Worm (Caenorhabditis elegans) whole organism, L2 larva: ENCODE data around the gene let-23.

Source experiments
- C34F6.9 ChIP-seq: fragments of 150-350 bp; optimal IDR thresholded peaks from 2 replicates; lab custom pipeline; 2014; ENCODE audit warnings: missing biosample characterization, missing genetic modification characterization
- F13H6.1 ChIP-seq: sonication (generic microtip); optimal IDR thresholded peaks from 2 replicates; lab custom pipeline; 2016; ENCODE audit warnings: missing genetic modification characterization, missing compliant biosample characterization
- R02D3.7 ChIP-seq: fragments of 150-350 bp; optimal IDR thresholded peaks from 2 replicates; lab custom pipeline; 2014; ENCODE audit warnings: missing biosample characterization, missing genetic modification characterization
- aly-2 ChIP-seq: fragments of 150-350 bp; optimal IDR thresholded peaks from 2 replicates; lab custom pipeline; 2014; ENCODE audit warnings: missing biosample characterization, missing genetic modification characterization
- ama-1 ChIP-seq: fragments of 150-350 bp; optimal IDR thresholded peaks from 2 replicates; lab custom pipeline; 2018; ENCODE audit warnings: inconsistent platforms
- blmp-1 ChIP-seq: sonication (generic microtip); optimal IDR thresholded peaks from 2 replicates; lab custom pipeline; 2017; ENCODE audit warnings: missing genetic modification characterization, mild to moderate bottlenecking, missing compliant biosample characterization, antibody characterized with exemption, moderate library complexity; ENCODE audit not compliant: insufficient read depth
- ceh-16 ChIP-seq: fragments of 150-350 bp; optimal IDR thresholded peaks from 2 replicates; lab custom pipeline; 2014; ENCODE audit warnings: missing biosample characterization, missing genetic modification characterization
- ceh-82 ChIP-seq: fragments of 150-350 bp; optimal IDR thresholded peaks from 2 replicates; lab custom pipeline; 2014; ENCODE audit warnings: missing biosample characterization, missing genetic modification characterization
- crh-2 ChIP-seq: sonication (generic microtip); optimal IDR thresholded peaks from 2 replicates; lab custom pipeline; 2017; ENCODE audit warnings: missing biosample characterization, missing genetic modification characterization
- dmd-4 ChIP-seq: sonication (generic microtip); optimal IDR thresholded peaks from 2 replicates; lab custom pipeline; 2017; ENCODE audit warnings: missing biosample characterization, missing genetic modification characterization
- egl-27 ChIP-seq: sonication (generic microtip); optimal IDR thresholded peaks from 3 replicates; lab custom pipeline; 2017; ENCODE audit warnings: missing biosample characterization, missing genetic modification reagents, missing genetic modification characterization
- elt-1 ChIP-seq: fragments of 150-350 bp; optimal IDR thresholded peaks from 2 replicates; lab custom pipeline; 2014; ENCODE audit warnings: missing biosample characterization, missing genetic modification characterization
- elt-3 ChIP-seq: sonication (generic microtip); optimal IDR thresholded peaks from 2 replicates; lab custom pipeline; 2017; ENCODE audit warnings: missing biosample characterization, missing genetic modification characterization
- fos-1 ChIP-seq: fragments of 150-350 bp; optimal IDR thresholded peaks from 2 replicates; lab custom pipeline; 2014; ENCODE audit warnings: missing biosample characterization, missing genetic modification characterization
- gmeb-1 ChIP-seq: fragments of 150-350 bp; optimal IDR thresholded peaks from 2 replicates; lab custom pipeline; 2014; ENCODE audit warnings: missing biosample characterization, missing genetic modification characterization
- lin-11 ChIP-seq: fragments of 150-350 bp; sonication (generic microtip); optimal IDR thresholded peaks from 2 replicates; lab custom pipeline; 2014; ENCODE audit warnings: missing biosample characterization, missing genetic modification characterization, inconsistent platforms, mixed read lengths
- lin-13 ChIP-seq: fragments of 150-350 bp; optimal IDR thresholded peaks from 2 replicates; lab custom pipeline; 2014; ENCODE audit warnings: missing biosample characterization, missing genetic modification reagents, missing genetic modification characterization
- lin-39 ChIP-seq: fragments of 150-350 bp; optimal IDR thresholded peaks from 2 replicates; lab custom pipeline; 2014; ENCODE audit warnings: missing biosample characterization, missing genetic modification reagents, missing genetic modification characterization
- lsy-2 ChIP-seq, 2 experiments: fragments of 150-350 bp in 1 of 2; sonication (generic microtip) in 1 of 2; optimal IDR thresholded peaks; 2 replicates each; lab custom pipeline; 2014 to 2017; ENCODE audit warnings: missing biosample characterization in 2 of 2, missing genetic modification characterization in 2 of 2
- mab-5 ChIP-seq: fragments of 150-350 bp; optimal IDR thresholded peaks from 2 replicates; lab custom pipeline; 2014; ENCODE audit warnings: missing biosample characterization, missing genetic modification characterization
- mbf-1 ChIP-seq: sonication (generic microtip); optimal IDR thresholded peaks from 2 replicates; lab custom pipeline; 2017; ENCODE audit warnings: missing biosample characterization, missing genetic modification characterization
- mdl-1 ChIP-seq, 2 experiments: fragments of 150-350 bp in 1 of 2; sonication (generic microtip) in 1 of 2; optimal IDR thresholded peaks; 2 replicates each; lab custom pipeline; 2017; ENCODE audit warnings: missing biosample characterization in 2 of 2, missing genetic modification characterization in 2 of 2
- nhr-10 ChIP-seq: sonication (generic microtip); optimal IDR thresholded peaks from 2 replicates; lab custom pipeline; 2017; ENCODE audit warnings: missing biosample characterization, missing genetic modification characterization
- nhr-12 ChIP-seq: fragments of 150-350 bp; optimal IDR thresholded peaks from 2 replicates; lab custom pipeline; 2014; ENCODE audit warnings: missing biosample characterization, missing genetic modification characterization
- nhr-237 ChIP-seq: fragments of 150-350 bp; optimal IDR thresholded peaks from 2 replicates; lab custom pipeline; 2014; ENCODE audit warnings: missing biosample characterization, missing genetic modification characterization
- nhr-25 ChIP-seq: fragments of 150-350 bp; sonication (generic microtip); optimal IDR thresholded peaks from 3 replicates; lab custom pipeline; 2014; ENCODE audit warnings: missing biosample characterization, missing genetic modification characterization
- nhr-6 ChIP-seq: fragments of 150-350 bp; optimal IDR thresholded peaks from 2 replicates; lab custom pipeline; 2014; ENCODE audit warnings: missing biosample characterization, missing genetic modification characterization
- nhr-77 ChIP-seq: fragments of 150-350 bp; optimal IDR thresholded peaks from 2 replicates; lab custom pipeline; 2014; ENCODE audit warnings: missing biosample characterization, missing genetic modification characterization
- peb-1 ChIP-seq: fragments of 150-350 bp; optimal IDR thresholded peaks from 2 replicates; lab custom pipeline; 2014; ENCODE audit warnings: missing biosample characterization, missing genetic modification characterization
- sma-3 ChIP-seq: sonication (generic microtip); optimal IDR thresholded peaks from 2 replicates; lab custom pipeline; 2016; ENCODE audit warnings: missing genetic modification reagents, missing genetic modification characterization, missing compliant biosample characterization
- sma-9 ChIP-seq, 2 experiments: fragments of 150-350 bp in 1 of 2; sonication (generic microtip) in 1 of 2; optimal IDR thresholded peaks; 2 replicates each; lab custom pipeline; 2014 to 2016; ENCODE audit warnings: missing genetic modification characterization in 2 of 2, mild to moderate bottlenecking in 1 of 2, missing biosample characterization in 1 of 2, missing compliant biosample characterization in 1 of 2, missing genetic modification reagents in 1 of 2, moderate library complexity in 1 of 2
- snpc-4 ChIP-seq: fragments of 150-350 bp; optimal IDR thresholded peaks from 2 replicates; lab custom pipeline; 2014; ENCODE audit warnings: missing biosample characterization, missing genetic modification characterization
- unc-55 ChIP-seq: fragments of 150-350 bp; sonication (generic microtip); optimal IDR thresholded peaks from 3 replicates; lab custom pipeline; 2014; ENCODE audit warnings: missing biosample characterization, missing genetic modification reagents, missing genetic modification characterization
- unc-62 ChIP-seq: fragments of 150-350 bp; optimal IDR thresholded peaks from 2 replicates; lab custom pipeline; 2014; ENCODE audit warnings: missing biosample characterization, missing genetic modification reagents, missing genetic modification characterization
- zag-1 ChIP-seq: fragments of 150-350 bp; optimal IDR thresholded peaks from 2 replicates; lab custom pipeline; 2014; ENCODE audit warnings: missing biosample characterization, missing genetic modification characterization
- ztf-11 ChIP-seq: sonication (generic microtip); optimal IDR thresholded peaks from 2 replicates; lab custom pipeline; 2017; ENCODE audit warnings: missing biosample characterization, missing genetic modification characterization
- ztf-4 ChIP-seq: fragments of 150-350 bp; optimal IDR thresholded peaks from 2 replicates; lab custom pipeline; 2014; ENCODE audit warnings: missing biosample characterization, missing genetic modification characterization

Gene let-23

ce11 chrII:9210076-9210475 is 12.8 kb downstream of the let-23 start, which contains the start of gene ZK1067.4:
Gene ZK1067.4 (plus strand): TSS chrII:9210376.
- TF ChIP-seq nhr-12 (tag; lab: Kevin White, UChicago) (no peak), C34F6.9 (no peak), F13H6.1 (no peak), mbf-1 (tag; lab: Kevin White, UChicago) (no peak), ama-1 (lab: Kevin White, UChicago) (no peak), unc-62 (no peak), nhr-10 (tag; lab: Kevin White, UChicago) (no peak), lin-39 (tag; lab: Kevin White, UChicago) (no peak), ceh-16 (tag; lab: Kevin White, UChicago) (no peak), gmeb-1 (tag; lab: Kevin White, UChicago) (no peak)

- no peak for TF ChIP-seq R02D3.7 (tag; lab: Kevin White, UChicago)
- no peak for TF ChIP-seq elt-3 (tag; lab: Kevin White, UChicago)
- TF ChIP-seq nhr-25 (tag; lab: Kevin White, UChicago) = no peak
- peak; percentile 22 for TF ChIP-seq mab-5 (tag; lab: Kevin White, UChicago)
- TF ChIP-seq crh-2 (tag; lab: Kevin White, UChicago) = peak; percentile 41
- TF ChIP-seq blmp-1 (tag; lab: Kevin White, UChicago) = no peak
- peak; percentile 38 for TF ChIP-seq sma-3 (GFP tag; lab: Kevin White, UChicago)
- no peak for TF ChIP-seq C34F6.9
- TF ChIP-seq lsy-2 (tag; optimal IDR thresholded peaks at IDR 0.05; lab: Kevin White, UChicago) = peak in 1 of 2 experiments; percentile 62
- TF ChIP-seq sma-9 (GFP tag; optimal IDR thresholded peaks at IDR 0.05; lab: Kevin White, UChicago) = peak; percentile 48
- no peak for TF ChIP-seq sma-9 (tag; optimal IDR thresholded peaks at IDR 0.05; lab: Kevin White, UChicago)
- TF ChIP-seq gmeb-1 (tag; lab: Kevin White, UChicago) = no peak
- TF ChIP-seq elt-1 (tag; lab: Kevin White, UChicago) = no peak
- peak; percentile 28 for TF ChIP-seq F13H6.1
- TF ChIP-seq ztf-4 = no peak
- no peak for TF ChIP-seq unc-62
- TF ChIP-seq egl-27 (tag; lab: Kevin White, UChicago) = no peak
- no peak for TF ChIP-seq ceh-82
- TF ChIP-seq nhr-237 (tag; lab: Kevin White, UChicago) = no peak
- TF ChIP-seq fos-1 = peak; percentile 11
- no peak for TF ChIP-seq aly-2 (tag; lab: Kevin White, UChicago)
- TF ChIP-seq nhr-6 = no peak
- no peak for TF ChIP-seq ztf-11
- TF ChIP-seq lin-13 (GFP tag; lab: Kevin White, UChicago) = no peak
- no peak for TF ChIP-seq nhr-10 (tag; lab: Kevin White, UChicago)
- TF ChIP-seq peb-1 = no peak
- no peak for TF ChIP-seq nhr-77 (tag; lab: Kevin White, UChicago)
- peak; percentile 94 for TF ChIP-seq snpc-4
These were observed 14.4 kb downstream of the let-23 start for ce11 chrII:9211684-9212083.

ce11 chrII:9213055-9213708 is 15.9 kb downstream of the let-23 start, which contains the start of gene znfx-1:
Gene znfx-1 (plus strand): TSS chrII:9213658.
- TF ChIP-seq unc-55 (GFP tag; lab: Kevin White, UChicago) (peak; percentile 17), gmeb-1 (tag; lab: Kevin White, UChicago) (no peak)

ce11 chrII:9222969-9223368 is 25.7 kb downstream of the let-23 start, which contains the start of gene ZK1067.3:
Gene ZK1067.3 (plus strand): TSS chrII:9223269.
- TF ChIP-seq mdl-1 (tag; optimal IDR thresholded peaks at IDR 0.05; lab: Kevin White, UChicago) (no peak), F13H6.1 (no peak), mab-5 (tag; lab: Kevin White, UChicago) (no peak), dmd-4 (tag; lab: Kevin White, UChicago) (no peak), lin-11 (tag; lab: Kevin White, UChicago) (no peak), nhr-25 (tag; lab: Kevin White, UChicago) (no peak), fos-1 (no peak), zag-1 (tag; lab: Kevin White, UChicago) (no peak), peb-1 (no peak), C34F6.9 (no peak)
- TF ChIP-seq, all 48 proteins: peak for 0
